Fruit fly (Drosophila melanogaster): ENCODE measurements around the gene CG6602.

- TF ChIP-seq CG14711 (tag; optimal IDR thresholded peaks at IDR 0.05) (no peak), cic (GFP tag; optimal IDR thresholded peaks at IDR 0.05) (peak; percentile 82), toe (GFP tag; optimal IDR thresholded peaks at IDR 0.05) (no peak)
Measured at dm6 chr3L:6062860-6063607, 8.9 kb upstream of the CG6602 start, which contains the start of gene CG10472.

Measured in whole organism, adult.